Worm (Caenorhabditis elegans) whole organism, L3 larva: ENCODE data around the gene Y55D9A.2.

Source experiments
- ZK546.5 ChIP-seq: sonication (generic microtip); optimal IDR thresholded peaks from 2 replicates; lab custom pipeline; 2017; ENCODE audit warnings: missing biosample characterization, missing genetic modification characterization
- aly-2 ChIP-seq: fragments of 150-350 bp; optimal IDR thresholded peaks from 2 replicates; lab custom pipeline; 2014; ENCODE audit warnings: missing biosample characterization, missing genetic modification characterization
- ceh-16 ChIP-seq: sonication (generic microtip); optimal IDR thresholded peaks from 2 replicates; lab custom pipeline; 2017; ENCODE audit warnings: missing biosample characterization, missing genetic modification characterization
- daf-12 ChIP-seq: fragments of 150-350 bp; optimal IDR thresholded peaks from 2 replicates; lab custom pipeline; 2014; ENCODE audit warnings: missing biosample characterization, missing genetic modification reagents, missing genetic modification characterization
- egl-27 ChIP-seq: sonication (generic microtip); optimal IDR thresholded peaks from 4 replicates; lab custom pipeline; 2017; ENCODE audit warnings: missing biosample characterization, missing genetic modification reagents, missing genetic modification characterization
- elt-1 ChIP-seq: fragments of 150-350 bp; optimal IDR thresholded peaks from 2 replicates; lab custom pipeline; 2014; ENCODE audit warnings: missing biosample characterization, missing genetic modification characterization
- elt-3 ChIP-seq, 3 experiments: fragments of 150-350 bp in 1 of 3; sonication (generic microtip) in 2 of 3; optimal IDR thresholded peaks; 2 replicates in 2 of 3; 4 replicates in 1 of 3; lab custom pipeline; 2014 to 2017; ENCODE audit warnings: missing biosample characterization in 3 of 3, missing genetic modification characterization in 3 of 3
- fos-1 ChIP-seq: fragments of 150-350 bp; optimal IDR thresholded peaks from 2 replicates; lab custom pipeline; 2014; ENCODE audit warnings: missing biosample characterization, missing genetic modification characterization
- mdl-1 ChIP-seq: fragments of 150-350 bp; optimal IDR thresholded peaks from 2 replicates; lab custom pipeline; 2014; ENCODE audit warnings: missing biosample characterization, missing genetic modification characterization
- mml-1 ChIP-seq: fragments of 150-350 bp; sonication (generic microtip); optimal IDR thresholded peaks from 3 replicates; lab custom pipeline; 2014; ENCODE audit warnings: missing biosample characterization, missing genetic modification characterization
- nfya-1 ChIP-seq: sonication (generic microtip); optimal IDR thresholded peaks from 2 replicates; lab custom pipeline; 2017; ENCODE audit warnings: missing genetic modification characterization, mild to moderate bottlenecking, missing compliant biosample characterization, antibody characterized with exemption, moderate library complexity; ENCODE audit not compliant: insufficient read depth
- nhr-77 ChIP-seq: fragments of 150-350 bp; optimal IDR thresholded peaks from 2 replicates; lab custom pipeline; 2014; ENCODE audit warnings: missing biosample characterization, missing genetic modification characterization
- ztf-11 ChIP-seq: fragments of 150-350 bp; optimal IDR thresholded peaks from 2 replicates; lab custom pipeline; 2014; ENCODE audit warnings: missing biosample characterization, missing genetic modification characterization

Y55D9A.2 gene

DNA sequence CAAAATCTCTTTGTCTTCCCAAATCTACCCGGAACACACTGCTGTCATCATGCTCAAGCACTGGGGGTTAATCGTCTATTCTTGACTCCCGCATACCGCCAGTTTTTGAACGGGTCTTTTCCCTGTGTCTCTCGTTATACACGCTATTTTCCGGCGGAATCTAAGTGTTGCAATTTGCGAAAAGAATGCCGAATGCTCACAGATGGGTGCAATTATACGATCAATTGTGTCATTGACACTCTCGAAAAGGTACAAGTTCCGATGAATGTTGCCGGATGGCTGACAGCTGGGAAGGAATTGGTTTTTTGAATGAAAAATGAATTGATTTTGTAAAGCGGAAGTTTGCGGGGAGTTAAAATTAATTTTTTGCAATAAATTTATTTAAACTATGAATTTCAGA lies 53.3 kb downstream of the Y55D9A.2 start:
- no peak for TF ChIP-seq mdl-1 (tag; lab: Kevin White, UChicago)
- TF ChIP-seq elt-3 (tag; optimal IDR thresholded peaks at IDR 0.05; lab: Kevin White, UChicago) = no peak
- TF ChIP-seq aly-2 (tag; lab: Kevin White, UChicago) = no peak
- TF ChIP-seq mml-1 (tag; lab: Kevin White, UChicago) = no peak
- no peak for TF ChIP-seq egl-27 (tag; lab: Kevin White, UChicago)
- TF ChIP-seq fos-1 (tag; lab: Kevin White, UChicago) = no peak
- no peak for TF ChIP-seq ztf-11 (tag; lab: Kevin White, UChicago)
- no peak for TF ChIP-seq ceh-16 (tag; lab: Kevin White, UChicago)
- no peak for TF ChIP-seq daf-12
- TF ChIP-seq ZK546.5 (tag; lab: Kevin White, UChicago) = no peak
- TF ChIP-seq elt-1 (tag; lab: Kevin White, UChicago) = no peak
- no peak for TF ChIP-seq nfya-1 (tag; lab: Kevin White, UChicago)
- no peak for TF ChIP-seq nhr-77 (tag; lab: Kevin White, UChicago)
